Fruit fly (Drosophila melanogaster): ENCODE data around the gene RpS14b.
A peak's percentile ranks its signal among the peaks of the same experiment; 100 is the strongest.

The RpS14b gene

DNA sequence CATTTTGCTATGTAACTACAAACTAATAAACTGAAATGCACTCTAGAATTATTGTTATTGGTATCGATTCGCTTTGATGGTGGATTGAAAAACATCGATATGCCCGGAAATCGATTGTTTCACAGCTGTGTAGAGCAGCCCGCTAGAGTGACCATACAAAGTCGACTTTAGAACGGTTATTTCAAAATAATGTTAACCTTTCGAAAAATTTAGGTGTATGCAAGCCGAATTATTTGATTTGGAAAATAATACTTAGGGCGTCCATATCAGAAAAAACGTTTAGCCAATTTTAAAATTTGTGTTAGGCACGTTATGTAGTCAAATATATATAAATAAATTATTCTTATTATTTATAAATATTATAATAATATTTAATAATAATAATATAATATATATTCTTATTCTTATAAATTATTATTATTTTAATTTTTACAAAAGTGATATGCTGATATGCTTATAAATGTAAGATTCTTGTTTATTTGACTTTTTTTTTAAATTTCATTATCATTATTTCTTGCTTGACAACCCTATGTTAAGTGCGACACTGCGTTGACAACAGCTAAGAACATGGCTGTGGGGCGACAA is 33.6 kb downstream of the RpS14b start, which contains the start of gene sws (continued):
- TF ChIP-seq E2f2 (GFP tag; IDR thresholded peaks at IDR 0.05) (0 out of 2 replicates have a peak, but pooled peaks have one; percentile 17), Oli (tag; optimal IDR thresholded peaks at IDR 0.05) (peak; percentile 43), CG2120 (GFP tag; optimal IDR thresholded peaks at IDR 0.05) (peak; percentile 50), CHES-1-like (GFP tag; optimal IDR thresholded peaks at IDR 0.05) (no peak), CG7987 (GFP tag; optimal IDR thresholded peaks at IDR 0.05) (no peak), C15 (GFP tag; IDR thresholded peaks at IDR 0.05) (no peak), HmgZ (tag; optimal IDR thresholded peaks at IDR 0.05) (no peak), sna (GFP tag; IDR thresholded peaks at IDR 0.05; ENCODE audit: partially characterized antibody) (peak; percentile 45), Hmr (GFP tag; optimal IDR thresholded peaks at IDR 0.05) (peak; percentile 47), CG10654 (GFP tag; optimal IDR thresholded peaks at IDR 0.05) (peak; percentile 20), CG7839 (tag; optimal IDR thresholded peaks at IDR 0.05) (peak; percentile 54), CG9932 (GFP tag; IDR thresholded peaks at IDR 0.05) (peak; percentile 40; the same call in 1 of the 2 replicates), vnd (GFP tag; IDR thresholded peaks at IDR 0.05; ENCODE audit: partially characterized antibody) (peak; percentile 52; the same call in 2 of the 3 replicates), CG17361 (GFP tag; IDR thresholded peaks at IDR 0.05) (peak; percentile 67), ranshi (GFP tag; IDR thresholded peaks at IDR 0.05) (peak; percentile 42; the same call in 1 of the 2 replicates), NfI (GFP tag; optimal IDR thresholded peaks at IDR 0.05) (peak; percentile 19), pita (GFP tag; optimal IDR thresholded peaks at IDR 0.05) (no peak), fru (optimal IDR thresholded peaks at IDR 0.05) (no peak), CG3281 (GFP tag; optimal IDR thresholded peaks at IDR 0.05) (peak; percentile 49), Ets65A (GFP tag) (peak; percentile 62), mld (GFP tag; IDR thresholded peaks at IDR 0.05; ENCODE audit: partially characterized antibody) (peak; percentile 66; the same call in 1 of the 3 replicates), CG12942 (GFP tag; optimal IDR thresholded peaks at IDR 0.05) (peak; percentile 25), trem (tag; optimal IDR thresholded peaks at IDR 0.05) (peak; percentile 7), bbx (GFP tag; IDR thresholded peaks at IDR 0.05; ENCODE audit: partially characterized antibody) (peak; percentile 70), wek (GFP tag; optimal IDR thresholded peaks at IDR 0.05) (no peak), caup (GFP tag; optimal IDR thresholded peaks at IDR 0.05; ENCODE audit: severe bottlenecking) (peak; percentile 50), Trl (optimal IDR thresholded peaks at IDR 0.05) (no peak), Trl (GFP tag; optimal IDR thresholded peaks at IDR 0.05) (no peak), lmd (GFP tag; IDR thresholded peaks at IDR 0.05) (peak; percentile 8; the same call in 1 of the 2 replicates), CG17359 (tag; optimal IDR thresholded peaks at IDR 0.05) (peak; percentile 41), Sox100B (GFP tag; optimal IDR thresholded peaks at IDR 0.05) (peak; percentile 40), tna (GFP tag; IDR thresholded peaks at IDR 0.05; ENCODE audit: partially characterized antibody) (peak; percentile 29; the same call in 1 of the 2 replicates), CG9437 (GFP tag; optimal IDR thresholded peaks at IDR 0.05) (peak; percentile 28)

DNA sequence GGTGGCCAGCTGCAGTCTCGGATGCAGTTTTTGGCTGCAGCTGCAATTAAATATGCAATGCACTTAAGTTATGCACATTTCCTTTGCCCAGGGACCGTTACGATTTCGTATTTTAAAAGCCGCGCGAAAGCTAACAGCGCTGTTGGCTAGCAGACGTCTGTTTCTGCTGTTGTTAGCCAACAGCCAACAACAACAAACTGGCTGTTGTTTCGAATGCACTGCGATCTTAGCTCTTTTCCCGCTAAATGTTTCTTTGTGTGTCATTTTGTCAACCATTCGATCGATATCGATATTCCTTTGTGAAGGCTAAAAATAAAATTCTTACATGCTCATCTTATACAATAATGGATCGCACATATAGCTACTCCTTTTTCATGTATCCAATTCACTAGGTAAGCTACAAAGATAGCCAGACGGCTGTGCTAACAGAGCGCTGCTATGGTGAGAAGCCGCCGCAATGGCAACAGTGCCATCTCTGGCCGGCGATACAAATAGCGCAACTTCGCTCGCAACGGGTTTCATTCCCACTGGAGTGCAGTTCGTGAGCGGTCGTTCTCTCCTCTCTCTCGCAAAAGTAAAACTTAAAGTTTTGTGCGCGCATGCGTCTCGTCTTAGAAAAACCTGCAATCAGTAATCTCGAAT is 34.6 kb downstream of the RpS14b start:
- TF ChIP-seq CG18599 (GFP tag; optimal IDR thresholded peaks at IDR 0.05) (peak; percentile 18), Tbp (GFP tag; optimal IDR thresholded peaks at IDR 0.05) (peak; percentile 88), Jarid2 (GFP tag; optimal IDR thresholded peaks at IDR 0.05) (peak; percentile 67), dmrt11E (tag; optimal IDR thresholded peaks at IDR 0.05) (peak; percentile 3), hkb (optimal IDR thresholded peaks at IDR 0.05) (peak; percentile 89), hkb (GFP tag; IDR thresholded peaks at IDR 0.05) (no peak), CG11504 (tag; optimal IDR thresholded peaks at IDR 0.05) (peak; percentile 22), Dbx (GFP tag; IDR thresholded peaks at IDR 0.05) (0 out of 3 replicates have a peak, but pooled peaks have one; percentile 13), Dp (GFP tag; optimal IDR thresholded peaks at IDR 0.05) (peak; percentile 42), Fer1 (GFP tag; optimal IDR thresholded peaks at IDR 0.05) (peak; percentile 30), CG11696 (GFP tag; IDR thresholded peaks at IDR 0.05) (no peak), CG13424 (tag; optimal IDR thresholded peaks at IDR 0.05) (peak; percentile 44), Hr39 (optimal IDR thresholded peaks at IDR 0.05) (no peak), CG17328 (GFP tag; IDR thresholded peaks at IDR 0.05) (peak; percentile 33; the same call in 1 of the 2 replicates), CG4424 (GFP tag; optimal IDR thresholded peaks at IDR 0.05) (peak; percentile 16), CG12659 (GFP tag; optimal IDR thresholded peaks at IDR 0.05) (peak; percentile 3), CG7745 (tag; optimal IDR thresholded peaks at IDR 0.05) (no peak)
